Fruit fly (Drosophila melanogaster): Measurements from ENCODE around the gene Taf4.

The Taf4 gene

dm6 chr3L:16164150-16165039 is 51.4 kb downstream of the Taf4 start, which contains the start of gene CG5151:
TSS of gene CG5151 (minus strand) at chr3L:16164701.
- TF ChIP-seq CG8478 (optimal IDR thresholded peaks at IDR 0.05): no peak
- peak; percentile 30 to 41 for TF ChIP-seq CTCF (optimal IDR thresholded peaks at IDR 0.05)

- no peak for TF ChIP-seq CTCF (optimal IDR thresholded peaks at IDR 0.05)
- TF ChIP-seq CG8478 (optimal IDR thresholded peaks at IDR 0.05): no peak
These were observed 52.5 kb downstream of the Taf4 start for dm6 chr3L:16165356-16166168.

dm6 chr3L:16166217-16166997 is 53.4 kb downstream of the Taf4 start:
- no peak for TF ChIP-seq CTCF (optimal IDR thresholded peaks at IDR 0.05)
- no peak for TF ChIP-seq CG8478 (optimal IDR thresholded peaks at IDR 0.05)

dm6 chr3L:16166998-16167344 is 54.0 kb downstream of the Taf4 start:
- TF ChIP-seq CG8478 (optimal IDR thresholded peaks at IDR 0.05): no peak
- no peak for TF ChIP-seq CTCF (optimal IDR thresholded peaks at IDR 0.05)

dm6 chr3L:16167723-16168386 is 54.8 kb downstream of the Taf4 start:
- TF ChIP-seq CTCF (optimal IDR thresholded peaks at IDR 0.05): no peak

dm6 chr3L:16168503-16169189 is 55.6 kb downstream of the Taf4 start:
- no peak for TF ChIP-seq CG8478 (optimal IDR thresholded peaks at IDR 0.05)
- no peak for TF ChIP-seq CTCF (optimal IDR thresholded peaks at IDR 0.05)

- no peak for TF ChIP-seq CG8478 (optimal IDR thresholded peaks at IDR 0.05)
- no peak for TF ChIP-seq CTCF (optimal IDR thresholded peaks at IDR 0.05)
These were observed 57.0 kb downstream of the Taf4 start, which contains the start of gene CG33796 for dm6 chr3L:16170006-16170405. TSS of gene CG33796 (minus strand) at chr3L:16170106.
